Fruit fly (Drosophila melanogaster) whole organism, embryonic: ENCODE measurements around the gene Rpp14a.
A peak's percentile ranks its signal among the peaks of the same experiment; 100 is the strongest.

Experiments
- Adf1 ChIP-seq: fragments of 200-800 bp; sonication (Bioruptor generic); IDR thresholded peaks from 2 replicates; pipeline ENCODE4 v1.3.6; 2022; ENCODE audit warnings: missing biosample characterization, missing genetic modification characterization
- Antp ChIP-seq: fragments of 200-800 bp; sonication (Bioruptor generic); optimal IDR thresholded peaks from 3 replicates; lab custom pipeline; 2016; ENCODE audit warnings: missing biosample characterization, missing genetic modification characterization
- CG10209 ChIP-seq: fragments of 200-800 bp; sonication (Bioruptor generic); optimal IDR thresholded peaks from 3 replicates; lab custom pipeline; 2017; ENCODE audit warnings: missing biosample characterization, mild to moderate bottlenecking, missing genetic modification characterization, missing genetic modification reagents
- CG10366 ChIP-seq: fragments of 200-800 bp; sonication (Bioruptor generic); IDR thresholded peaks from 2 replicates; pipeline ENCODE4 v1.3.6; 2022; ENCODE audit warnings: missing biosample characterization, missing genetic modification characterization
- CG10654 ChIP-seq: fragments of 200-800 bp; sonication (Bioruptor generic); optimal IDR thresholded peaks from 2 replicates; lab custom pipeline; 2016; ENCODE audit warnings: missing biosample characterization, missing genetic modification characterization
- CG11398 ChIP-seq: fragments of 200-800 bp; sonication (Bioruptor generic); optimal IDR thresholded peaks from 2 replicates; lab custom pipeline; 2016; ENCODE audit warnings: missing biosample characterization, missing genetic modification characterization
- CG12769 ChIP-seq: fragments of 200-800 bp; sonication (Bioruptor generic); optimal IDR thresholded peaks from 2 replicates; lab custom pipeline; 2019; ENCODE audit warnings: missing biosample characterization, mild to moderate bottlenecking, missing genetic modification characterization, moderate library complexity
- CG13424 ChIP-seq: fragments of 200-800 bp; sonication (Bioruptor generic); optimal IDR thresholded peaks from 2 replicates; lab custom pipeline; 2019; ENCODE audit warnings: missing biosample characterization, mild to moderate bottlenecking, missing genetic modification characterization, moderate library complexity
- CG14667 ChIP-seq: fragments of 200-800 bp; sonication (Bioruptor generic); IDR thresholded peaks from 2 replicates; pipeline ENCODE4 v1.3.6; 2022; ENCODE audit warnings: missing biosample characterization, missing genetic modification characterization
- CG14710 ChIP-seq: fragments of 200-800 bp; sonication (Bioruptor generic); optimal IDR thresholded peaks from 3 replicates; lab custom pipeline; 2019; ENCODE audit warnings: missing biosample characterization, mild to moderate bottlenecking, missing genetic modification characterization, moderate library complexity
- CG16815 ChIP-seq: fragments of 200-800 bp; sonication (Bioruptor generic); optimal IDR thresholded peaks from 3 replicates; lab custom pipeline; 2017; ENCODE audit warnings: missing biosample characterization, mild to moderate bottlenecking, missing genetic modification characterization
- CG17328 ChIP-seq: fragments of 200-800 bp; sonication (Bioruptor generic); IDR thresholded peaks from 2 replicates; pipeline ENCODE4 v1.3.6; 2022; ENCODE audit warnings: missing biosample characterization, missing genetic modification characterization
- CG17802 ChIP-seq: fragments of 200-800 bp; sonication (Bioruptor generic); optimal IDR thresholded peaks from 2 replicates; lab custom pipeline; 2018; ENCODE audit warnings: missing biosample characterization, mild to moderate bottlenecking, missing genetic modification characterization, moderate library complexity
- CG2116 ChIP-seq: fragments of 200-800 bp; sonication (Bioruptor generic); optimal IDR thresholded peaks from 3 replicates; lab custom pipeline; 2018; ENCODE audit warnings: missing biosample characterization, mild to moderate bottlenecking, missing genetic modification characterization
- CG33213 ChIP-seq: fragments of 200-800 bp; sonication (Bioruptor generic); optimal IDR thresholded peaks from 3 replicates; lab custom pipeline; 2016; ENCODE audit warnings: missing biosample characterization, missing genetic modification characterization
- CG33557 ChIP-seq: fragments of 200-800 bp; sonication (Bioruptor generic); optimal IDR thresholded peaks from 2 replicates; lab custom pipeline; 2019; ENCODE audit warnings: missing biosample characterization, mild to moderate bottlenecking, missing genetic modification characterization, moderate library complexity
- CG9817 ChIP-seq: fragments of 200-800 bp; sonication (Bioruptor generic); optimal IDR thresholded peaks from 2 replicates; lab custom pipeline; 2018; ENCODE audit warnings: missing biosample characterization, mild to moderate bottlenecking, missing genetic modification characterization, moderate library complexity
- CG9876 ChIP-seq: fragments of 200-800 bp; sonication (Bioruptor generic); optimal IDR thresholded peaks from 2 replicates; lab custom pipeline; 2016; ENCODE audit warnings: missing biosample characterization, missing genetic modification characterization
- Dad ChIP-seq: fragments of 200-800 bp; sonication (Bioruptor generic); optimal IDR thresholded peaks from 3 replicates; lab custom pipeline; 2016; ENCODE audit warnings: missing biosample characterization, missing genetic modification characterization
- Doc2 ChIP-seq: fragments of 200-800 bp; sonication (Bioruptor generic); IDR thresholded peaks from 2 replicates; pipeline ENCODE4 v1.3.6; 2022; ENCODE audit warnings: missing biosample characterization, missing genetic modification characterization
- Ets97D ChIP-seq: fragments of 200-800 bp; sonication (Bioruptor generic); optimal IDR thresholded peaks from 3 replicates; lab custom pipeline; 2016; ENCODE audit warnings: missing biosample characterization, missing genetic modification characterization
- HLHmδ ChIP-seq: fragments of 200-800 bp; sonication (Bioruptor generic); optimal IDR thresholded peaks from 2 replicates; lab custom pipeline; 2018; ENCODE audit warnings: missing biosample characterization, mild to moderate bottlenecking, missing genetic modification characterization, moderate library complexity
- Hr51 ChIP-seq, 2 experiments: fragments of 200-800 bp; sonication (Bioruptor generic); optimal IDR thresholded peaks; 2 replicates in 1 of 2; 3 replicates in 1 of 2; lab custom pipeline; 2016 to 2018; ENCODE audit warnings: missing biosample characterization in 2 of 2, missing genetic modification characterization in 2 of 2, mild to moderate bottlenecking in 1 of 2, moderate library complexity in 1 of 2
- Lpt ChIP-seq: fragments of >200 bp; optimal IDR thresholded peaks from 2 replicates; lab custom pipeline; 2018; ENCODE audit warnings: missing biosample characterization, missing genetic modification characterization
- MTF-1 ChIP-seq: fragments of 200-800 bp; sonication (Bioruptor generic); optimal IDR thresholded peaks from 2 replicates; lab custom pipeline; 2018; ENCODE audit warnings: missing biosample characterization, mild to moderate bottlenecking, missing genetic modification characterization, borderline replicate concordance
- NFAT ChIP-seq: fragments of 200-800 bp; sonication (Bioruptor generic); IDR thresholded peaks from 2 replicates; pipeline ENCODE4 v1.3.6; 2022; ENCODE audit warnings: missing biosample characterization, missing genetic modification characterization
- Sin3A ChIP-seq: fragments of >200 bp; optimal IDR thresholded peaks from 2 replicates; lab custom pipeline; 2018
- Stat92E ChIP-seq, 3 experiments: fragments of >200 bp in 2 of 3; fragments of 200-800 bp in 1 of 3; sonication (Bioruptor generic) in 1 of 3; optimal IDR thresholded peaks; 2 replicates each; lab custom pipeline; 2017 to 2019; ENCODE audit warnings: missing biosample characterization in 3 of 3, missing genetic modification characterization in 3 of 3, mild to moderate bottlenecking in 1 of 3, moderate library complexity in 1 of 3
- ase ChIP-seq: fragments of 200-800 bp; sonication (Bioruptor generic); IDR thresholded peaks from 3 replicates; pipeline ENCODE4 v1.3.6; 2022; ENCODE audit warnings: missing biosample characterization, missing genetic modification characterization
- az2 ChIP-seq: fragments of 200-800 bp; sonication (Bioruptor generic); optimal IDR thresholded peaks from 3 replicates; lab custom pipeline; 2016; ENCODE audit warnings: missing biosample characterization, missing genetic modification characterization
- br ChIP-seq: fragments of >200 bp; optimal IDR thresholded peaks from 2 replicates; lab custom pipeline; 2017
- caup ChIP-seq: fragments of 200-800 bp; sonication (Bioruptor generic); optimal IDR thresholded peaks from 3 replicates; lab custom pipeline; 2017; ENCODE audit warnings: missing biosample characterization, mild to moderate bottlenecking, missing genetic modification characterization, moderate library complexity; ENCODE audit not compliant: severe bottlenecking
- chm ChIP-seq: fragments of 200-800 bp; sonication (Bioruptor generic); IDR thresholded peaks from 2 replicates; pipeline ENCODE4 v1.3.6; 2022; ENCODE audit warnings: missing biosample characterization, missing genetic modification characterization
- croc ChIP-seq: fragments of 200-800 bp; sonication (Bioruptor generic); conservative IDR thresholded peaks from 3 replicates; pipeline ENCODE4 v1.3.6; 2022; ENCODE audit warnings: missing biosample characterization, missing genetic modification characterization
- fd96Cb ChIP-seq: fragments of 200-800 bp; sonication (Bioruptor generic); optimal IDR thresholded peaks from 2 replicates; lab custom pipeline; 2018; ENCODE audit warnings: missing biosample characterization, mild to moderate bottlenecking, missing genetic modification characterization, moderate library complexity
- lbe ChIP-seq: fragments of 200-800 bp; sonication (Bioruptor generic); optimal IDR thresholded peaks from 2 replicates; lab custom pipeline; 2016; ENCODE audit warnings: missing biosample characterization, mild to moderate bottlenecking, missing genetic modification characterization
- nmo ChIP-seq: fragments of 200-800 bp; sonication (Bioruptor generic); optimal IDR thresholded peaks from 2 replicates; lab custom pipeline; 2018; ENCODE audit warnings: missing biosample characterization, mild to moderate bottlenecking, missing genetic modification characterization, moderate library complexity
- onecut ChIP-seq: fragments of 200-800 bp; sonication (Bioruptor generic); IDR thresholded peaks from 2 replicates; pipeline ENCODE4 v1.3.6; 2022; ENCODE audit warnings: missing biosample characterization, missing genetic modification characterization
- pum ChIP-seq: fragments of 200-800 bp; sonication (Bioruptor generic); optimal IDR thresholded peaks from 2 replicates; lab custom pipeline; 2016; ENCODE audit warnings: missing biosample characterization, missing genetic modification characterization
- ranshi ChIP-seq: fragments of 200-800 bp; sonication (Bioruptor generic); IDR thresholded peaks from 2 replicates; pipeline ENCODE4 v1.3.6; 2022; ENCODE audit warnings: missing biosample characterization, missing genetic modification characterization
- schlank ChIP-seq: fragments of 200-800 bp; sonication (Bioruptor generic); optimal IDR thresholded peaks from 2 replicates; lab custom pipeline; 2018; ENCODE audit warnings: missing biosample characterization, mild to moderate bottlenecking, missing genetic modification characterization
- scrt ChIP-seq: fragments of 200-800 bp; sonication (Bioruptor generic); optimal IDR thresholded peaks from 2 replicates; lab custom pipeline; 2018; ENCODE audit warnings: missing biosample characterization, mild to moderate bottlenecking, missing genetic modification characterization, moderate library complexity
- sd ChIP-seq: fragments of 200-800 bp; sonication (Bioruptor generic); optimal IDR thresholded peaks from 3 replicates; lab custom pipeline; 2018; ENCODE audit warnings: missing biosample characterization, mild to moderate bottlenecking, missing genetic modification characterization, moderate library complexity
- sens ChIP-seq: fragments of 200-800 bp; sonication (Bioruptor generic); peaks from one replicate; lab custom pipeline; 2016; ENCODE audit warnings: missing biosample characterization, missing genetic modification characterization
- sima ChIP-seq: fragments of 200-800 bp; sonication (Bioruptor generic); optimal IDR thresholded peaks from 2 replicates; lab custom pipeline; 2016; ENCODE audit warnings: missing biosample characterization, missing genetic modification characterization
- sisA ChIP-seq: fragments of 200-800 bp; sonication (Bioruptor generic); IDR thresholded peaks from 2 replicates; pipeline ENCODE4 v1.3.6; 2022; ENCODE audit warnings: missing biosample characterization, missing genetic modification characterization
- unc-4 ChIP-seq: fragments of 200-800 bp; sonication (Bioruptor generic); IDR thresholded peaks from 2 replicates; pipeline ENCODE4 v1.3.6; 2022; ENCODE audit warnings: missing biosample characterization, missing genetic modification characterization; ENCODE audit not compliant: partially characterized antibody
- unpg ChIP-seq: fragments of 200-800 bp; sonication (Bioruptor generic); optimal IDR thresholded peaks from 3 replicates; lab custom pipeline; 2018; ENCODE audit warnings: missing biosample characterization, mild to moderate bottlenecking, missing genetic modification characterization, moderate library complexity
- wdn ChIP-seq: fragments of 200-800 bp; sonication (Bioruptor generic); IDR thresholded peaks from 2 replicates; pipeline ENCODE4 v1.3.6; 2022; ENCODE audit warnings: missing biosample characterization, missing genetic modification characterization
- zfh1 ChIP-seq: fragments of 200-800 bp; sonication (Bioruptor generic); IDR thresholded peaks from 3 replicates; pipeline ENCODE4 v1.3.6; 2022; ENCODE audit warnings: missing biosample characterization, missing genetic modification characterization

Gene Rpp14a

dm6 chr3R:30056592-30057135 is at the start of gene Rpp14a, which contains the start of gene CG7950 (continued):
- TF ChIP-seq Doc2 (GFP tag; lab: Robert Waterston, UW) (no peak), br (lab: Kevin White, UChicago) (no peak), croc (GFP tag; lab: Robert Waterston, UW) (no peak; the same call in 1 of the 3 replicates), unc-4 (no peak), pum (GFP tag; lab: Kevin White, UChicago) (peak; percentile 73), sima (GFP tag; lab: Kevin White, UChicago) (peak; percentile 69), Hr51 (GFP tag; optimal IDR thresholded peaks at IDR 0.05; lab: Kevin White, UChicago) (peak; percentile 81 to 84), CG9876 (peak; percentile 56), CG17328 (GFP tag; lab: Robert Waterston, UW) (peak; percentile 78), onecut (GFP tag; lab: Robert Waterston, UW) (peak; percentile 36; the same call in 1 of the 2 replicates), CG10209 (GFP tag; lab: Kevin White, UChicago) (peak; percentile 72), az2 (peak; percentile 85), scrt (GFP tag; lab: Kevin White, UChicago) (peak; percentile 55), CG17802 (tag; lab: Kevin White, UChicago) (peak; percentile 12), sisA (GFP tag; lab: Robert Waterston, UW) (peak; percentile 72), CG14667 (peak; percentile 44), CG10654 (peak; percentile 67), sens (GFP tag; lab: Kevin White, UChicago) (peak; percentile 97), ranshi (GFP tag; lab: Robert Waterston, UW) (peak; percentile 80), unpg (GFP tag; lab: Kevin White, UChicago) (peak; percentile 84), CG12769 (tag; lab: Kevin White, UChicago) (peak; percentile 82), CG33557 (peak; percentile 53), CG10366 (GFP tag; lab: Robert Waterston, UW) (peak; percentile 84), schlank (tag; lab: Kevin White, UChicago) (peak; percentile 58), CG9817 (tag; lab: Kevin White, UChicago) (peak; percentile 86), Sin3A (no peak), Antp (GFP tag; lab: Kevin White, UChicago) (peak; percentile 42), Dad (GFP tag; lab: Kevin White, UChicago) (peak; percentile 62), sd (tag; lab: Kevin White, UChicago) (peak; percentile 15), caup (GFP tag; lab: Kevin White, UChicago) (peak; percentile 69), Stat92E (GFP tag; optimal IDR thresholded peaks at IDR 0.05; lab: Kevin White, UChicago) (no peak), ase (peak; percentile 64; the same call in 2 of the 3 replicates), zfh1 (peak; percentile 87), CG11398 (peak; percentile 72), Lpt (GFP tag; lab: Kevin White, UChicago) (no peak), fd96Cb (tag; lab: Kevin White, UChicago) (peak; percentile 51), MTF-1 (GFP tag; lab: Kevin White, UChicago) (no peak), lbe (GFP tag; lab: Kevin White, UChicago) (peak; percentile 87), CG13424 (tag; lab: Kevin White, UChicago) (peak; percentile 86), wdn (GFP tag; lab: Robert Waterston, UW) (peak; percentile 66), HLHmδ (GFP tag; lab: Kevin White, UChicago) (no peak), CG14710 (tag; lab: Kevin White, UChicago) (peak; percentile 78), CG33213 (peak; percentile 69), chm (peak; percentile 75), CG2116 (peak; percentile 64), Ets97D (GFP tag; lab: Kevin White, UChicago) (peak; percentile 71), NFAT (GFP tag; lab: Robert Waterston, UW) (peak; percentile 59), nmo (GFP tag; lab: Kevin White, UChicago) (peak; percentile 67), Adf1 (peak; percentile 30), CG16815 (peak; percentile 44)
